Fruit fly (Drosophila melanogaster) whole organism, embryonic: ENCODE measurements around the gene Alh.
A peak's percentile ranks its signal among the peaks of the same experiment; 100 is the strongest.

Experiments used
- Aef1 ChIP-seq: fragments of 200-800 bp; sonication (Bioruptor generic); IDR thresholded peaks from 3 replicates; pipeline ENCODE4 v1.3.6; 2022; ENCODE audit warnings: missing biosample characterization, missing genetic modification characterization
- Asciz ChIP-seq: fragments of 200-800 bp; sonication (Bioruptor generic); optimal IDR thresholded peaks from 2 replicates; lab custom pipeline; 2017; ENCODE audit warnings: missing biosample characterization, mild to moderate bottlenecking, missing genetic modification characterization, missing genetic modification reagents
- CG10147 ChIP-seq: fragments of 200-800 bp; sonication (Bioruptor generic); optimal IDR thresholded peaks from 2 replicates; lab custom pipeline; 2019; ENCODE audit warnings: missing biosample characterization, mild to moderate bottlenecking, missing genetic modification characterization, moderate library complexity
- CG10267 ChIP-seq: fragments of 200-800 bp; sonication (Bioruptor generic); optimal IDR thresholded peaks from 2 replicates; lab custom pipeline; 2018; ENCODE audit warnings: missing biosample characterization, mild to moderate bottlenecking, missing genetic modification characterization, moderate library complexity
- CG11398 ChIP-seq: fragments of 200-800 bp; sonication (Bioruptor generic); optimal IDR thresholded peaks from 2 replicates; lab custom pipeline; 2016; ENCODE audit warnings: missing biosample characterization, missing genetic modification characterization
- CG12219 ChIP-seq: fragments of 200-800 bp; sonication (Bioruptor generic); optimal IDR thresholded peaks from 3 replicates; lab custom pipeline; 2018; ENCODE audit warnings: missing biosample characterization, mild to moderate bottlenecking, missing genetic modification characterization
- CG13424 ChIP-seq: fragments of 200-800 bp; sonication (Bioruptor generic); optimal IDR thresholded peaks from 2 replicates; lab custom pipeline; 2019; ENCODE audit warnings: missing biosample characterization, mild to moderate bottlenecking, missing genetic modification characterization, moderate library complexity
- CG14710 ChIP-seq: fragments of 200-800 bp; sonication (Bioruptor generic); optimal IDR thresholded peaks from 3 replicates; lab custom pipeline; 2019; ENCODE audit warnings: missing biosample characterization, mild to moderate bottlenecking, missing genetic modification characterization, moderate library complexity
- CG15696 ChIP-seq: fragments of 200-800 bp; sonication (Bioruptor generic); optimal IDR thresholded peaks from 2 replicates; lab custom pipeline; 2019; ENCODE audit warnings: missing biosample characterization, mild to moderate bottlenecking, missing genetic modification characterization, moderate library complexity
- CG18262 ChIP-seq: fragments of 200-800 bp; optimal IDR thresholded peaks from 3 replicates; lab custom pipeline; 2019; ENCODE audit warnings: missing biosample characterization, mild to moderate bottlenecking, missing genetic modification characterization, moderate library complexity
- CG2116 ChIP-seq: fragments of 200-800 bp; sonication (Bioruptor generic); optimal IDR thresholded peaks from 3 replicates; lab custom pipeline; 2018; ENCODE audit warnings: missing biosample characterization, mild to moderate bottlenecking, missing genetic modification characterization
- CG2120 ChIP-seq: fragments of 200-800 bp; sonication (Bioruptor generic); optimal IDR thresholded peaks from 3 replicates; lab custom pipeline; 2016; ENCODE audit warnings: missing biosample characterization, missing genetic modification characterization
- CG2712 ChIP-seq: fragments of 200-800 bp; optimal IDR thresholded peaks from 3 replicates; lab custom pipeline; 2019; ENCODE audit warnings: missing biosample characterization, mild to moderate bottlenecking, missing genetic modification characterization, moderate library complexity
- CG4707 ChIP-seq: fragments of 200-800 bp; sonication (Bioruptor generic); optimal IDR thresholded peaks from 2 replicates; lab custom pipeline; 2018; ENCODE audit warnings: missing biosample characterization, mild to moderate bottlenecking, missing genetic modification characterization, moderate library complexity
- CG6689 ChIP-seq: fragments of 200-800 bp; sonication (Bioruptor generic); IDR thresholded peaks from 2 replicates; pipeline ENCODE4 v1.3.6; 2022; ENCODE audit warnings: missing biosample characterization, missing genetic modification characterization
- CG6854 ChIP-seq: fragments of 200-800 bp; sonication (Bioruptor generic); optimal IDR thresholded peaks from 3 replicates; lab custom pipeline; 2017; ENCODE audit warnings: missing biosample characterization, mild to moderate bottlenecking, missing genetic modification characterization
- CG7745 ChIP-seq: fragments of 200-800 bp; sonication (Bioruptor generic); optimal IDR thresholded peaks from 2 replicates; lab custom pipeline; 2018; ENCODE audit warnings: missing biosample characterization, mild to moderate bottlenecking, missing genetic modification characterization, moderate library complexity
- CG9609 ChIP-seq: fragments of 200-800 bp; sonication (Bioruptor generic); optimal IDR thresholded peaks from 3 replicates; lab custom pipeline; 2016; ENCODE audit warnings: missing biosample characterization, missing genetic modification characterization
- CG9727 ChIP-seq: fragments of 200-800 bp; sonication (Bioruptor generic); optimal IDR thresholded peaks from 3 replicates; lab custom pipeline; 2017; ENCODE audit warnings: missing biosample characterization, mild to moderate bottlenecking, missing genetic modification characterization
- CG9817 ChIP-seq: fragments of 200-800 bp; sonication (Bioruptor generic); optimal IDR thresholded peaks from 2 replicates; lab custom pipeline; 2018; ENCODE audit warnings: missing biosample characterization, mild to moderate bottlenecking, missing genetic modification characterization, moderate library complexity
- Fer2 ChIP-seq: fragments of 200-800 bp; sonication (Bioruptor generic); optimal IDR thresholded peaks from 2 replicates; lab custom pipeline; 2018; ENCODE audit warnings: missing biosample characterization, mild to moderate bottlenecking, missing genetic modification characterization, moderate library complexity
- GATAe ChIP-seq: fragments of 200-800 bp; sonication (Bioruptor generic); conservative IDR thresholded peaks from 2 replicates; pipeline ENCODE4 v1.3.6; 2022; ENCODE audit warnings: missing biosample characterization, missing genetic modification characterization
- Med ChIP-seq: fragments of 200-800 bp; sonication (Bioruptor generic); peaks from one replicate; lab custom pipeline; 2016; ENCODE audit warnings: missing biosample characterization, missing genetic modification characterization, mild to moderate bottlenecking, inconsistent platforms, moderate library complexity
- Rx ChIP-seq: fragments of 200-800 bp; sonication (Bioruptor generic); IDR thresholded peaks from 2 replicates; pipeline ENCODE4 v1.3.6; 2022; ENCODE audit warnings: missing biosample characterization, missing genetic modification characterization
- Ssrp ChIP-seq: fragments of 200-800 bp; sonication (Bioruptor generic); optimal IDR thresholded peaks from 2 replicates; lab custom pipeline; 2018; ENCODE audit warnings: missing biosample characterization, mild to moderate bottlenecking, missing genetic modification characterization, moderate library complexity
- az2 ChIP-seq: fragments of 200-800 bp; sonication (Bioruptor generic); optimal IDR thresholded peaks from 3 replicates; lab custom pipeline; 2016; ENCODE audit warnings: missing biosample characterization, missing genetic modification characterization
- disco-r ChIP-seq: fragments of 200-800 bp; sonication (Bioruptor generic); optimal IDR thresholded peaks from 2 replicates; lab custom pipeline; 2016; ENCODE audit warnings: missing biosample characterization, missing genetic modification characterization
- dysf ChIP-seq: fragments of 200-800 bp; sonication (Bioruptor generic); IDR thresholded peaks from 3 replicates; pipeline ENCODE4 v1.3.6; 2022; ENCODE audit warnings: missing biosample characterization, missing genetic modification characterization
- fd3F ChIP-seq: fragments of 200-800 bp; sonication (Bioruptor generic); optimal IDR thresholded peaks from 2 replicates; lab custom pipeline; 2018; ENCODE audit warnings: missing biosample characterization, mild to moderate bottlenecking, missing genetic modification characterization, moderate library complexity
- grn ChIP-seq: fragments of 200-800 bp; sonication (Bioruptor generic); optimal IDR thresholded peaks from 3 replicates; lab custom pipeline; 2017; ENCODE audit warnings: missing biosample characterization, missing genetic modification characterization
- ken ChIP-seq: fragments of 200-800 bp; sonication (Bioruptor generic); IDR thresholded peaks from 3 replicates; pipeline ENCODE4 v1.3.6; 2022; ENCODE audit warnings: missing biosample characterization, missing genetic modification characterization
- mam ChIP-seq: fragments of 200-800 bp; sonication (Bioruptor generic); optimal IDR thresholded peaks from 3 replicates; lab custom pipeline; 2016; ENCODE audit warnings: missing biosample characterization, missing genetic modification characterization
- pfk ChIP-seq: fragments of 200-800 bp; sonication (Bioruptor generic); optimal IDR thresholded peaks from 2 replicates; lab custom pipeline; 2018; ENCODE audit warnings: missing biosample characterization, mild to moderate bottlenecking, missing genetic modification characterization, moderate library complexity
- phol ChIP-seq: fragments of 200-800 bp; sonication (Bioruptor generic); optimal IDR thresholded peaks from 3 replicates; lab custom pipeline; 2018; ENCODE audit warnings: missing biosample characterization, mild to moderate bottlenecking, missing genetic modification characterization, moderate library complexity
- prd ChIP-seq, 3 experiments: fragments of >200 bp in 2 of 3; fragments of 200-800 bp in 1 of 3; sonication (Bioruptor generic) in 1 of 3; optimal IDR thresholded peaks in 2 of 3; IDR thresholded peaks in 1 of 3; 2 replicates in 2 of 3; 3 replicates in 1 of 3; pipeline versions ENCODE4 v1.3.6 to Lab custom; 2017 to 2022; ENCODE audit warnings: missing biosample characterization in 1 of 3, missing genetic modification characterization in 1 of 3
- pros ChIP-seq: fragments of 200-800 bp; sonication (Bioruptor generic); optimal IDR thresholded peaks from 3 replicates; lab custom pipeline; 2019; ENCODE audit warnings: missing biosample characterization, mild to moderate bottlenecking, missing genetic modification characterization, moderate library complexity
- stwl ChIP-seq: fragments of 200-800 bp; sonication (Bioruptor generic); optimal IDR thresholded peaks from 3 replicates; lab custom pipeline; 2018; ENCODE audit warnings: missing biosample characterization, mild to moderate bottlenecking, missing genetic modification characterization, moderate library complexity

Gene Alh

dm6 chr3R:7134715-7135505, 10.9 kb upstream of the Alh start (continued):
- TF ChIP-seq CG4707 (GFP tag; lab: Kevin White, UChicago) (no peak), CG10147 (GFP tag; lab: Kevin White, UChicago) (no peak), ken (GFP tag; lab: Robert Waterston, UW) (no peak), CG6854 (GFP tag; lab: Kevin White, UChicago) (no peak), Aef1 (no peak), CG6689 (GFP tag; lab: Robert Waterston, UW) (0 out of 2 replicates have a peak, but pooled peaks have one; percentile 18), CG10267 (tag; lab: Kevin White, UChicago) (peak; percentile 9), stwl (tag; lab: Kevin White, UChicago) (peak; percentile 8), Ssrp (tag; lab: Kevin White, UChicago) (peak; percentile 3), CG15696 (tag; lab: Kevin White, UChicago) (peak; percentile 42), pros (GFP tag; lab: Kevin White, UChicago) (peak; percentile 6), pfk (GFP tag; lab: Kevin White, UChicago) (no peak), CG7745 (no peak), Rx (GFP tag; lab: Robert Waterston, UW) (no peak), phol (tag; lab: Kevin White, UChicago) (peak; percentile 21), prd (optimal IDR thresholded peaks at IDR 0.05; lab: Kevin White, UChicago) (no peak), prd (GFP tag; IDR thresholded peaks at IDR 0.05; lab: Robert Waterston, UW) (peak; percentile 14; the same call in 1 of the 3 replicates), Med (GFP tag; lab: Kevin White, UChicago) (peak; percentile 51), CG9817 (tag; lab: Kevin White, UChicago) (no peak), CG2712 (tag; lab: Kevin White, UChicago) (peak; percentile 37), az2 (GFP tag; lab: Kevin White, UChicago) (peak; percentile 17), CG18262 (tag; lab: Kevin White, UChicago) (peak; percentile 54), CG2120 (GFP tag; lab: Kevin White, UChicago) (no peak), CG14710 (tag; lab: Kevin White, UChicago) (peak; percentile 40), CG9609 (GFP tag; lab: Kevin White, UChicago) (no peak), CG9727 (peak; percentile 53)

- TF ChIP-seq CG11398 (GFP tag; lab: Kevin White, UChicago) (no peak), mam (no peak), CG13424 (tag; lab: Kevin White, UChicago) (no peak), disco-r (GFP tag; lab: Kevin White, UChicago) (no peak), dysf (GFP tag; lab: Robert Waterston, UW) (no peak), Fer2 (no peak), grn (GFP tag; lab: Kevin White, UChicago) (no peak), fd3F (GFP tag; lab: Kevin White, UChicago) (no peak), Asciz (GFP tag; lab: Kevin White, UChicago) (no peak), CG12219 (GFP tag; lab: Kevin White, UChicago) (no peak), GATAe (GFP tag; lab: Robert Waterston, UW) (no peak), CG2116 (GFP tag; lab: Kevin White, UChicago) (no peak)
- TF ChIP-seq, all 482 proteins: peak for 0
Observed at dm6 chr3R:7131260-7131659, 7.3 kb upstream of the Alh start, which contains the start of gene CG31493. Gene CG31493 (plus strand): TSS chr3R:7131560.
